Fruit fly (Drosophila melanogaster): Measurements from ENCODE around the gene CG31467.

DNA sequence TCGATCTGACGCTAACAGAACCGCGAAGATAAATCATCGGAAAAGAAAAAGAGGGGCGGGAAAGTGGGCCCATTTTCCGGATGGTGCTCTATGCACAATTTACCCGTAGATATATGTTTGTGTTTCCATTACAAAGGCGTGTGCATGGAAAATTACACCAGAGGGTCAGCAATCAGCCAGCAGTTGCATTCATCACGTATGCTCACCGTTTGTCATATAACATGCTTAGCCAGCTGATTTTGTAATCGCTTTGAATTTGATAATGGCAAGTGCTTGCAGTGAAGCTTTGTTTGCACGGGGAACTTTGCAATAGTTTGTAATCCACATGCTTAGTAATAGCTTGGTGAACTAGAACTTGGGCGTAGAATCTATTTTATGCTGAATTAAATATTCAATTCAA is 26.8 kb downstream of the CG31467 start:
- TF ChIP-seq psq (GFP tag; optimal IDR thresholded peaks at IDR 0.05) (no peak), CG9705 (GFP tag; optimal IDR thresholded peaks at IDR 0.05) (no peak), N (GFP tag; optimal IDR thresholded peaks at IDR 0.05) (no peak), dmrt93B (GFP tag; optimal IDR thresholded peaks at IDR 0.05) (no peak), OdsH (GFP tag; optimal IDR thresholded peaks at IDR 0.05) (no peak), CrebA (GFP tag; optimal IDR thresholded peaks at IDR 0.05; ENCODE audit: borderline replicate concordance) (no peak), Dif (GFP tag; optimal IDR thresholded peaks at IDR 0.05; ENCODE audit: partially characterized antibody) (no peak), ey (GFP tag; optimal IDR thresholded peaks at IDR 0.05) (no peak)
